Fruit fly (Drosophila melanogaster) whole organism, embryonic: ENCODE measurements around the gene Smvt.

ENCODE experiments used
- Abd-B ChIP-seq: fragments of 200-800 bp; sonication (Bioruptor generic); optimal IDR thresholded peaks from 2 replicates; lab custom pipeline; 2018; ENCODE audit warnings: missing biosample characterization, mild to moderate bottlenecking, missing genetic modification characterization, moderate library complexity
- BEAF-32 ChIP-seq: fragments of 200-800 bp; sonication (Bioruptor generic); optimal IDR thresholded peaks from 3 replicates; lab custom pipeline; 2017; ENCODE audit warnings: missing biosample characterization, missing genetic modification characterization, mild to moderate bottlenecking, moderate library complexity, missing genetic modification reagents
- CG12391 ChIP-seq: fragments of 200-800 bp; sonication (Bioruptor generic); optimal IDR thresholded peaks from 3 replicates; lab custom pipeline; 2018; ENCODE audit warnings: missing biosample characterization, mild to moderate bottlenecking, missing genetic modification characterization, moderate library complexity
- CG12659 ChIP-seq: fragments of 200-800 bp; sonication (Bioruptor generic); optimal IDR thresholded peaks from 3 replicates; lab custom pipeline; 2017; ENCODE audit warnings: mild to moderate bottlenecking, missing biosample characterization, missing genetic modification reagents, missing genetic modification characterization
- CG12744 ChIP-seq: fragments of 200-800 bp; sonication (Bioruptor generic); optimal IDR thresholded peaks from 2 replicates; lab custom pipeline; 2016; ENCODE audit warnings: missing biosample characterization, missing genetic modification characterization
- CG12942 ChIP-seq: fragments of 200-800 bp; sonication (Bioruptor generic); optimal IDR thresholded peaks from 3 replicates; lab custom pipeline; 2016; ENCODE audit warnings: missing biosample characterization, missing genetic modification characterization
- CG13123 ChIP-seq: fragments of 200-800 bp; sonication (Bioruptor generic); optimal IDR thresholded peaks from 2 replicates; lab custom pipeline; 2016; ENCODE audit warnings: missing biosample characterization, missing genetic modification characterization
- CG14860 ChIP-seq: fragments of 200-800 bp; sonication (Bioruptor generic); IDR thresholded peaks from 3 replicates; pipeline ENCODE4 v1.3.6; 2022; ENCODE audit warnings: missing biosample characterization, missing genetic modification characterization; ENCODE audit not compliant: partially characterized antibody
- CG15601 ChIP-seq: fragments of 200-800 bp; sonication (Bioruptor generic); optimal IDR thresholded peaks from 3 replicates; lab custom pipeline; 2019; ENCODE audit warnings: missing biosample characterization, mild to moderate bottlenecking, missing genetic modification characterization, moderate library complexity
- CG16813 ChIP-seq: fragments of 200-800 bp; sonication (Bioruptor generic); IDR thresholded peaks from 3 replicates; pipeline ENCODE4 v1.3.6; 2022; ENCODE audit warnings: missing biosample characterization, missing genetic modification characterization; ENCODE audit not compliant: partially characterized antibody
- CG17186 ChIP-seq: fragments of 200-800 bp; sonication (Bioruptor generic); optimal IDR thresholded peaks from 3 replicates; lab custom pipeline; 2017; ENCODE audit warnings: missing biosample characterization, missing genetic modification reagents, missing genetic modification characterization
- CG18764 ChIP-seq: fragments of 200-800 bp; sonication (Bioruptor generic); optimal IDR thresholded peaks from 3 replicates; lab custom pipeline; 2016; ENCODE audit warnings: missing biosample characterization, missing genetic modification characterization
- CG2129 ChIP-seq: fragments of 200-800 bp; sonication (Bioruptor generic); IDR thresholded peaks from 2 replicates; pipeline ENCODE4 v1.3.6; 2022; ENCODE audit warnings: missing biosample characterization, missing genetic modification characterization; ENCODE audit not compliant: partially characterized antibody
- CG2199 ChIP-seq: fragments of 200-800 bp; sonication (Bioruptor generic); IDR thresholded peaks from 3 replicates; pipeline ENCODE4 v1.3.6; 2022; ENCODE audit warnings: missing biosample characterization, missing genetic modification characterization
- CG2712 ChIP-seq: fragments of 200-800 bp; optimal IDR thresholded peaks from 3 replicates; lab custom pipeline; 2019; ENCODE audit warnings: missing biosample characterization, mild to moderate bottlenecking, missing genetic modification characterization, moderate library complexity
- CG31365 ChIP-seq: fragments of 200-800 bp; sonication (Bioruptor generic); optimal IDR thresholded peaks from 2 replicates; lab custom pipeline; 2018; ENCODE audit warnings: missing biosample characterization, mild to moderate bottlenecking, missing genetic modification characterization
- CG31441 ChIP-seq: fragments of 200-800 bp; sonication (Bioruptor generic); IDR thresholded peaks from 2 replicates; pipeline ENCODE4 v1.3.6; 2022; ENCODE audit warnings: missing biosample characterization, missing genetic modification characterization
- CG33557 ChIP-seq: fragments of 200-800 bp; sonication (Bioruptor generic); optimal IDR thresholded peaks from 2 replicates; lab custom pipeline; 2019; ENCODE audit warnings: missing biosample characterization, mild to moderate bottlenecking, missing genetic modification characterization, moderate library complexity
- CG42726 ChIP-seq: fragments of 200-800 bp; sonication (Bioruptor generic); IDR thresholded peaks from 2 replicates; pipeline ENCODE4 v1.3.6; 2022; ENCODE audit warnings: missing biosample characterization, missing genetic modification characterization; ENCODE audit not compliant: partially characterized antibody
- CG7963 ChIP-seq: fragments of 200-800 bp; sonication (Bioruptor generic); IDR thresholded peaks from 3 replicates; pipeline ENCODE4 v1.3.6; 2022; ENCODE audit warnings: missing biosample characterization, missing genetic modification characterization; ENCODE audit not compliant: partially characterized antibody
- CG9797 ChIP-seq: fragments of 200-800 bp; sonication (Bioruptor generic); optimal IDR thresholded peaks from 3 replicates; lab custom pipeline; 2018; ENCODE audit warnings: missing biosample characterization, mild to moderate bottlenecking, missing genetic modification characterization
- CoRest ChIP-seq: fragments of 200-800 bp; sonication (Bioruptor generic); optimal IDR thresholded peaks from 3 replicates; lab custom pipeline; 2018; ENCODE audit warnings: missing biosample characterization, mild to moderate bottlenecking, missing genetic modification characterization, moderate library complexity
- Doc3 ChIP-seq: fragments of 200-800 bp; sonication (Bioruptor generic); IDR thresholded peaks from 3 replicates; pipeline ENCODE4 v1.3.6; 2022; ENCODE audit warnings: missing biosample characterization, missing genetic modification characterization; ENCODE audit not compliant: partially characterized antibody
- Hmr ChIP-seq: fragments of 200-800 bp; sonication (Bioruptor generic); optimal IDR thresholded peaks from 3 replicates; lab custom pipeline; 2017; ENCODE audit warnings: mild to moderate bottlenecking, missing biosample characterization, missing genetic modification reagents, missing genetic modification characterization
- Jarid2 ChIP-seq: fragments of 200-800 bp; sonication (Bioruptor generic); optimal IDR thresholded peaks from 3 replicates; lab custom pipeline; 2017; ENCODE audit warnings: mild to moderate bottlenecking, missing biosample characterization, missing genetic modification reagents, missing genetic modification characterization
- MBD-R2 ChIP-seq: fragments of 200-800 bp; sonication (Bioruptor generic); IDR thresholded peaks from 2 replicates; pipeline ENCODE4 v1.3.6; 2022; ENCODE audit warnings: missing biosample characterization, missing genetic modification characterization
- Sin3A ChIP-seq: fragments of >200 bp; optimal IDR thresholded peaks from 2 replicates; lab custom pipeline; 2018
- YL-1 ChIP-seq: fragments of 200-800 bp; sonication (Bioruptor generic); optimal IDR thresholded peaks from 3 replicates; lab custom pipeline; 2017; ENCODE audit warnings: missing biosample characterization, mild to moderate bottlenecking, missing genetic modification characterization
- bowl ChIP-seq: fragments of 200-800 bp; sonication (Bioruptor generic); IDR thresholded peaks from 2 replicates; pipeline ENCODE4 v1.3.6; 2022; ENCODE audit warnings: missing biosample characterization, missing genetic modification characterization
- crol ChIP-seq: fragments of 200-800 bp; sonication (Bioruptor generic); IDR thresholded peaks from 2 replicates; pipeline ENCODE4 v1.3.6; 2022; ENCODE audit warnings: missing biosample characterization, missing genetic modification characterization
- dpn ChIP-seq, 2 experiments: fragments of 200-800 bp; sonication (Bioruptor generic); optimal IDR thresholded peaks; 3 replicates each; lab custom pipeline; 2016; ENCODE audit warnings: missing biosample characterization in 2 of 2, missing genetic modification characterization in 2 of 2
- gem ChIP-seq: fragments of 200-800 bp; sonication (Bioruptor generic); optimal IDR thresholded peaks from 2 replicates; lab custom pipeline; 2019; ENCODE audit warnings: missing biosample characterization, mild to moderate bottlenecking, missing genetic modification characterization, moderate library complexity
- grn ChIP-seq: fragments of 200-800 bp; sonication (Bioruptor generic); optimal IDR thresholded peaks from 3 replicates; lab custom pipeline; 2017; ENCODE audit warnings: missing biosample characterization, missing genetic modification characterization
- ham ChIP-seq: fragments of 200-800 bp; sonication (Bioruptor generic); IDR thresholded peaks from 2 replicates; pipeline ENCODE4 v1.3.6; 2022; ENCODE audit warnings: missing biosample characterization, missing genetic modification characterization
- hbn ChIP-seq: fragments of 200-800 bp; sonication (Bioruptor generic); IDR thresholded peaks from 2 replicates; pipeline ENCODE4 v1.3.6; 2022; ENCODE audit warnings: missing biosample characterization, missing genetic modification characterization; ENCODE audit not compliant: partially characterized antibody
- ind ChIP-seq: fragments of 200-800 bp; sonication (Bioruptor generic); optimal IDR thresholded peaks from 3 replicates; lab custom pipeline; 2016; ENCODE audit warnings: missing biosample characterization, missing genetic modification characterization
- lola ChIP-seq, 3 experiments: fragments of >200 bp in 2 of 3; fragments of 200-800 bp in 1 of 3; sonication (Bioruptor generic) in 1 of 3; optimal IDR thresholded peaks; 2 replicates each; lab custom pipeline; 2017 to 2019; ENCODE audit warnings: missing biosample characterization in 3 of 3, missing genetic modification characterization in 3 of 3, mild to moderate bottlenecking in 1 of 3, moderate library complexity in 1 of 3
- nerfin-2 ChIP-seq: fragments of 200-800 bp; sonication (Bioruptor generic); IDR thresholded peaks from 2 replicates; pipeline ENCODE4 v1.3.6; 2022; ENCODE audit warnings: missing biosample characterization, missing genetic modification characterization; ENCODE audit not compliant: partially characterized antibody
- pho ChIP-seq: fragments of 200-800 bp; sonication (Bioruptor generic); optimal IDR thresholded peaks from 2 replicates; lab custom pipeline; 2016; ENCODE audit warnings: missing biosample characterization, missing genetic modification characterization
- phol ChIP-seq: fragments of 200-800 bp; sonication (Bioruptor generic); optimal IDR thresholded peaks from 3 replicates; lab custom pipeline; 2018; ENCODE audit warnings: missing biosample characterization, mild to moderate bottlenecking, missing genetic modification characterization, moderate library complexity
- pzg ChIP-seq: fragments of 200-800 bp; sonication (Bioruptor generic); optimal IDR thresholded peaks from 3 replicates; lab custom pipeline; 2018; ENCODE audit warnings: missing biosample characterization, mild to moderate bottlenecking, missing genetic modification characterization, moderate library complexity
- sd ChIP-seq: fragments of 200-800 bp; sonication (Bioruptor generic); optimal IDR thresholded peaks from 3 replicates; lab custom pipeline; 2018; ENCODE audit warnings: missing biosample characterization, mild to moderate bottlenecking, missing genetic modification characterization, moderate library complexity
- sna ChIP-seq: fragments of 200-800 bp; sonication (Bioruptor generic); IDR thresholded peaks from 2 replicates; pipeline ENCODE4 v1.3.6; 2022; ENCODE audit warnings: missing biosample characterization, missing genetic modification characterization; ENCODE audit not compliant: partially characterized antibody
- sug ChIP-seq: fragments of 200-800 bp; optimal IDR thresholded peaks from 2 replicates; lab custom pipeline; 2019; ENCODE audit warnings: missing biosample characterization, mild to moderate bottlenecking, missing genetic modification characterization, moderate library complexity
- tna ChIP-seq: fragments of 200-800 bp; sonication (Bioruptor generic); IDR thresholded peaks from 2 replicates; pipeline ENCODE4 v1.3.6; 2022; ENCODE audit warnings: missing biosample characterization, missing genetic modification characterization; ENCODE audit not compliant: partially characterized antibody
- trem ChIP-seq: fragments of 200-800 bp; optimal IDR thresholded peaks from 3 replicates; lab custom pipeline; 2019; ENCODE audit warnings: missing biosample characterization, mild to moderate bottlenecking, missing genetic modification characterization, moderate library complexity
- z ChIP-seq: fragments of 200-800 bp; sonication (Bioruptor generic); IDR thresholded peaks from 3 replicates; pipeline ENCODE4 v1.3.6; 2022; ENCODE audit warnings: missing biosample characterization, missing genetic modification characterization

The Smvt gene

DNA sequence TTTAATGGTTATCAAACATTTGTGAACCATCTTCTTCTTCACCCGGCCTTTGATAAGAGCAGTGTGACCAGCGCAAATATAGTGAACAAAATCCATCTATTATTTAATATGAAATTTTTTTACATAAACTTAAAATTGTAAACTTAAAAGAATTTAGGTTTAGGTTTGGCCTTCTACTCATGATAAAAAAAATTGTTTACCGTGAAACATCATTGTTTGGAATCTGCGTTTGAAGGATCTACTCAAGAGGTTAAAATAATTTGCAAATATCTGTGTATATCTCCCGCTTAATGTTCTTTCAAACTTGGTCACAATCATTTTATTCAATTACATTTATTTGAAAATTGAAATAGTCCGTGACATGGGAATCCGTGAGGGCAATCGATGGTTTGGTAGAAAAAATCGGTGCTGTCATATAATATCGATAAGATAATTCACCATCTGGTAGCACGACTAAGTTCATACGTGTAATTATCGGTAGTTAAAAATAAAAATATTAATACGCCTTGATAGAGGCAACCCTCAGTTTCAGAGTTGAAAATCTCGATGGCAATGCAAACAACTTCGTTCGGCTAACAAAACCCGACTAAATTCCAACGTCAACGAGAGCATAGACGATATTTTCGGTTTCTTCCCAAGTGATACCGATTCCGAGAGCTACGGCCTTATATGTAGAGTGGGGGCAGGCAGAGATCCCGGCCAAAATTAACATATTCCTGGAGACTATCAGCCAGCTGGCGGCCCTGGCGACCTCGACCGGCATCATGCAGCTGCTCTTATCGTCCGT, 10.6 kb upstream of the Smvt start, which contains the start of the genes betaGlu and sip3 (continued):
- TF ChIP-seq CG14860 (peak; percentile 90), CG17186 (GFP tag; lab: Kevin White, UChicago) (peak; percentile 55), Sin3A (lab: Kevin White, UChicago) (peak; percentile 27), CG15601 (peak; percentile 42), Hmr (GFP tag; lab: Kevin White, UChicago) (no peak), sna (GFP tag; lab: Robert Waterston, UW) (peak; percentile 92), CG18764 (peak; percentile 11), pho (GFP tag; lab: Kevin White, UChicago) (peak; percentile 14), crol (GFP tag; lab: Robert Waterston, UW) (no peak), CG2199 (no peak), CG33557 (GFP tag; lab: Kevin White, UChicago) (peak; percentile 8), CG2712 (tag; lab: Kevin White, UChicago) (peak; percentile 52), lola (GFP tag; optimal IDR thresholded peaks at IDR 0.05; lab: Kevin White, UChicago) (peak in 1 of 3 experiments; percentile 46), dpn (GFP tag; optimal IDR thresholded peaks at IDR 0.05; lab: Kevin White, UChicago) (peak; percentile 2 to 21), sug (tag; lab: Kevin White, UChicago) (peak; percentile 20), bowl (GFP tag; lab: Robert Waterston, UW) (no peak), CG9797 (GFP tag; lab: Kevin White, UChicago) (peak; percentile 52), gem (tag; lab: Kevin White, UChicago) (no peak), ham (GFP tag; lab: Robert Waterston, UW) (no peak), Jarid2 (no peak), CG31441 (GFP tag; lab: Robert Waterston, UW) (peak; percentile 22; the same call in 1 of the 2 replicates), Doc3 (peak; percentile 82), CG42726 (GFP tag; lab: Robert Waterston, UW) (peak; percentile 89), MBD-R2 (peak; percentile 32), phol (tag; lab: Kevin White, UChicago) (peak; percentile 34), CG2129 (GFP tag; lab: Robert Waterston, UW) (peak; percentile 62), CG13123 (GFP tag; lab: Kevin White, UChicago) (peak; percentile 0), grn (GFP tag; lab: Kevin White, UChicago) (peak; percentile 22), CG7963 (GFP tag; lab: Robert Waterston, UW) (peak; percentile 91), BEAF-32 (GFP tag; lab: Kevin White, UChicago) (peak; percentile 93), CG12391 (tag; lab: Kevin White, UChicago) (peak; percentile 65), CG31365 (tag; lab: Kevin White, UChicago) (no peak), hbn (GFP tag; lab: Robert Waterston, UW) (peak; percentile 86), nerfin-2 (GFP tag; lab: Robert Waterston, UW) (peak; percentile 91), trem (tag; lab: Kevin White, UChicago) (peak; percentile 74), CG12659 (GFP tag; lab: Kevin White, UChicago) (peak; percentile 75), Abd-B (GFP tag; lab: Kevin White, UChicago) (peak; percentile 44), sd (tag; lab: Kevin White, UChicago) (no peak), pzg (GFP tag; lab: Kevin White, UChicago) (peak; percentile 72), CG12744 (peak; percentile 27), YL-1 (GFP tag; lab: Kevin White, UChicago) (peak; percentile 73), ind (GFP tag; lab: Kevin White, UChicago) (no peak), z (GFP tag; lab: Robert Waterston, UW) (no peak), CoRest (tag; lab: Kevin White, UChicago) (peak; percentile 39), CG16813 (GFP tag; lab: Robert Waterston, UW) (peak; percentile 91), CG12942 (GFP tag; lab: Kevin White, UChicago) (no peak), tna (GFP tag; lab: Robert Waterston, UW) (peak; percentile 93)
